Worm (Caenorhabditis elegans) whole organism, early embryonic: ENCODE data around the gene ZK1307.8.

Experiments used
- B0310.2 ChIP-seq: sonication (generic microtip); optimal IDR thresholded peaks from 2 replicates; lab custom pipeline; 2016; ENCODE audit warnings: mild to moderate bottlenecking, missing genetic modification characterization, missing compliant biosample characterization
- aly-1 ChIP-seq: sonication (generic microtip); optimal IDR thresholded peaks from 2 replicates; lab custom pipeline; 2016; ENCODE audit warnings: missing genetic modification characterization, missing compliant biosample characterization
- ama-1 ChIP-seq: fragments of 150-350 bp; optimal IDR thresholded peaks from 2 replicates; lab custom pipeline; 2014
- flt-1 ChIP-seq: fragments of 200-800 bp; sonication (Bioruptor generic); IDR thresholded peaks from 2 replicates; pipeline ENCODE4 v1.3.6; 2022; ENCODE audit warnings: missing genetic modification characterization, missing compliant biosample characterization
- hmg-4 ChIP-seq: fragments of 200-800 bp; sonication (Bioruptor generic); optimal IDR thresholded peaks from 2 replicates; lab custom pipeline; 2018; ENCODE audit warnings: mild to moderate bottlenecking, missing genetic modification characterization, missing compliant biosample characterization
- pes-1 ChIP-seq: fragments of 200-800 bp; sonication (Bioruptor generic); IDR thresholded peaks from 2 replicates; pipeline ENCODE4 v1.3.6; 2022; ENCODE audit warnings: missing genetic modification reagents, missing genetic modification characterization, missing compliant biosample characterization
- scrt-1 ChIP-seq: fragments of 200-800 bp; sonication (Bioruptor generic); IDR thresholded peaks from 2 replicates; pipeline ENCODE4 v1.3.6; 2022; ENCODE audit warnings: missing genetic modification characterization, missing compliant biosample characterization
- tbx-11 ChIP-seq: fragments of 200-800 bp; sonication (Bioruptor generic); IDR thresholded peaks from 2 replicates; pipeline ENCODE4 v1.3.6; 2022; ENCODE audit warnings: missing genetic modification characterization, missing compliant biosample characterization
- tbx-37 ChIP-seq: fragments of 200-800 bp; sonication (Bioruptor generic); conservative IDR thresholded peaks from 2 replicates; pipeline ENCODE4 v1.3.6; 2022; ENCODE audit warnings: missing genetic modification reagents, missing genetic modification characterization, missing compliant biosample characterization

DNA sequence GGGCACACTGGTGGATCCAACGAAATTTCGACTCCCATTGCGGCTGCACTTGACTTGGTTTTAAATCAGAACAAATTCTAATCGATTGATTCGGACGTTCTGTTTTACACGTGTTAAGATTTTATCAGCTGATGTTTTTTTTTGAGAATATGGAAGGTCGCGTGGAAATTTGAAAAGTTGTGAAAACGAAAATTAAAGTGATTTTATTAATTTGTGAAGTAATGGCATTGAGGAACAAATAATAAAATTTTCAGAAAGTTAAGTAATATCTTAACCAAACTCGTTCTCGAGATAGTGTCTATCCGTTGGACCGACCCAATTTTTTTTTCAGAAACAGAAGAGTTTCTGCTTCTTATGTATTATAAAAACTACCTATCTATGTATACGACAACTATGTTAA, 27.3 kb downstream of the ZK1307.8 start, which contains the start of gene ZK1307.4:
- TF ChIP-seq hmg-4 (GFP tag; lab: Kevin White, UChicago) (no peak), ama-1 (no peak), pes-1 (GFP tag; lab: Robert Waterston, UW) (no peak), tbx-37 (GFP tag; lab: Robert Waterston, UW) (no peak), flt-1 (GFP tag; lab: Robert Waterston, UW) (no peak), tbx-11 (GFP tag; lab: Robert Waterston, UW) (no peak), B0310.2 (tag; lab: Kevin White, UChicago) (no peak), scrt-1 (no peak), aly-1 (tag; lab: Kevin White, UChicago) (no peak)
